Fruit fly (Drosophila melanogaster): ENCODE results near the gene mesh.

mesh gene

DNA sequence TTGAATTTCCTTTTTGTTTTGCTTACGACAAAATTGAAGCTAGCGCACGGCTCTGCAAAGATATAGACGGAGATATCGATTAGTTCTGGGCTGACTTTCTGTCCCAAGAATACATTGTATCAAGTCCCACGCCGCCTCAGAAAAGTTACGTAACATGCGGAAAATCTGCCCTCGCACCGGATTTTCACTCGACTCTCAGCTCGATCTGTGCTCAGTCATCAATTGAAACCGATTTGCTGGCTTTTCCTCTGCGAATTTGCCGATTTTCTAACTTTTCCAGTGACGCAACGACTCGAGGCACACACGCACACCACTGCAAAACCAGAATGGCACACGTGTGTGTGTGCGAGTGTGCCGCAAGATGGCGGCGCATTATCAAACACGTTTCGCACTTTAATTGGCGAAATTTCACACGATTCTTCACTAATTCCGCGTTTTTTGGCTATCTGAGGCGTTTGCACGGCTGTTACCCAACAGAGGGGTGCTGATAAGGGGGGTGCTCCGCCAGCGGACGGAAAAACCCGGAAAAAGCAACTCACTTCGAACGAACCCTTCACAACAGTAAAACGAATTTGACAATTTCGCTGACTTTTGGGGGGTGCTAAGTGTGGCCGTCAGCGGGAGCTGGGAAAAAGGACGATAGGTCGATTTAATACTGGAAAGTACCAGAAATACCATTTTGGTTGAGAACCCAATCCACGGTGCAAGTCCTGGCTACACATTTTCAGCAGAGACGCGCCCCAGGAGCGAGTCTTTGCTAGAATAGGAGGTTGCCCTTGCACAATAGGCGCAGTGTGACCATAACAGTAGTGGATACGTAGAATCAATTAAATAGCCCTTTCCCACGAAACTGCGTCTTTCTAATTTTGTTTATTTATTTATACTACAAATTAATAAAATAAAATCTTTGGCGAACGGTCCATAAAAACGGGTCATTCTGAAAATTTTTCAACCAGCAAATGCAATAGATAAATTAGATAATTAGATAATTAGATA lies 23.7 kb upstream of the mesh start, which contains the start of gene ATPsynC (continued):
- TF ChIP-seq CG11504 (tag; optimal IDR thresholded peaks at IDR 0.05) = peak; percentile 20
- TF ChIP-seq CG7963 (GFP tag; IDR thresholded peaks at IDR 0.05; ENCODE audit: partially characterized antibody) = no peak
- peak; percentile 31 for TF ChIP-seq grau (tag; optimal IDR thresholded peaks at IDR 0.05)
- no peak for TF ChIP-seq gce (GFP tag; IDR thresholded peaks at IDR 0.05)
- no peak for TF ChIP-seq Mes4 (GFP tag; optimal IDR thresholded peaks at IDR 0.05)
- TF ChIP-seq YL-1 (GFP tag; optimal IDR thresholded peaks at IDR 0.05) = peak; percentile 91
- no peak for TF ChIP-seq cato (GFP tag; optimal IDR thresholded peaks at IDR 0.05; ENCODE audit: borderline replicate concordance)
- TF ChIP-seq Doc2 (GFP tag; IDR thresholded peaks at IDR 0.05) = no peak
- peak; percentile 37 for TF ChIP-seq sd (tag; optimal IDR thresholded peaks at IDR 0.05)
- no peak for TF ChIP-seq crp (GFP tag; optimal IDR thresholded peaks at IDR 0.05)
- TF ChIP-seq CG18764 (GFP tag; optimal IDR thresholded peaks at IDR 0.05) = no peak
- TF ChIP-seq CG17912 (GFP tag; optimal IDR thresholded peaks at IDR 0.05) = peak; percentile 22
- TF ChIP-seq Abd-B (GFP tag; optimal IDR thresholded peaks at IDR 0.05) = peak; percentile 19
- TF ChIP-seq tll (GFP tag; optimal IDR thresholded peaks at IDR 0.05) = peak in 1 of 2 experiments; percentile 90
- TF ChIP-seq fd102C (GFP tag; optimal IDR thresholded peaks at IDR 0.05) = peak; percentile 7
- no peak for TF ChIP-seq CG17328 (GFP tag; IDR thresholded peaks at IDR 0.05)
- no peak for TF ChIP-seq shn (GFP tag; optimal IDR thresholded peaks at IDR 0.05)
- TF ChIP-seq CG10274 (GFP tag; optimal IDR thresholded peaks at IDR 0.05) = no peak
- no peak for TF ChIP-seq ro (GFP tag; IDR thresholded peaks at IDR 0.05)
- no peak for TF ChIP-seq CG11560 (tag; IDR thresholded peaks at IDR 0.05)
- TF ChIP-seq C15 (GFP tag; IDR thresholded peaks at IDR 0.05) = no peak
- TF ChIP-seq Oaz (GFP tag; IDR thresholded peaks at IDR 0.05) = no peak
- TF ChIP-seq tgo (GFP tag; IDR thresholded peaks at IDR 0.05) = no peak
- TF ChIP-seq HLHmδ (GFP tag; optimal IDR thresholded peaks at IDR 0.05) = peak; percentile 80
- TF ChIP-seq Awh (GFP tag; IDR thresholded peaks at IDR 0.05) = no peak
- TF ChIP-seq Xrp1 (GFP tag; IDR thresholded peaks at IDR 0.05) = no peak
- no peak for TF ChIP-seq tup (GFP tag; optimal IDR thresholded peaks at IDR 0.05)
- peak; percentile 11 for TF ChIP-seq D19A (tag; optimal IDR thresholded peaks at IDR 0.05)
- TF ChIP-seq Rx (GFP tag; IDR thresholded peaks at IDR 0.05) = no peak
- peak; percentile 58 for TF ChIP-seq ERR (GFP tag; optimal IDR thresholded peaks at IDR 0.05)
- peak; percentile 23 to 24 for TF ChIP-seq Hr51 (GFP tag; optimal IDR thresholded peaks at IDR 0.05)
- TF ChIP-seq grn (GFP tag; optimal IDR thresholded peaks at IDR 0.05) = no peak
- TF ChIP-seq hth (optimal IDR thresholded peaks at IDR 0.05) = no peak
- peak; percentile 3 for TF ChIP-seq CG33557 (GFP tag; optimal IDR thresholded peaks at IDR 0.05)
- TF ChIP-seq CG2129 (GFP tag; IDR thresholded peaks at IDR 0.05; ENCODE audit: partially characterized antibody) = no peak
- no peak for TF ChIP-seq CG11695 (GFP tag; IDR thresholded peaks at IDR 0.05)
- TF ChIP-seq CG17829 (tag; optimal IDR thresholded peaks at IDR 0.05) = peak; percentile 68
- TF ChIP-seq CG13296 (GFP tag; optimal IDR thresholded peaks at IDR 0.05) = peak; percentile 61
- peak; percentile 34 for TF ChIP-seq CG10209 (GFP tag; optimal IDR thresholded peaks at IDR 0.05)
- TF ChIP-seq CG7271 (tag; optimal IDR thresholded peaks at IDR 0.05) = no peak
- peak; percentile 35 for TF ChIP-seq CG12299 (tag; optimal IDR thresholded peaks at IDR 0.05)
- no peak for TF ChIP-seq sob (GFP tag; IDR thresholded peaks at IDR 0.05)
- no peak for TF ChIP-seq amos (GFP tag; IDR thresholded peaks at IDR 0.05; ENCODE audit: partially characterized antibody)
- TF ChIP-seq ssp (GFP tag; IDR thresholded peaks at IDR 0.05) = no peak
- peak; percentile 27 for TF ChIP-seq caup (GFP tag; optimal IDR thresholded peaks at IDR 0.05; ENCODE audit: severe bottlenecking)
- no peak for TF ChIP-seq Meics (GFP tag; optimal IDR thresholded peaks at IDR 0.05)
- TF ChIP-seq CG17186 (GFP tag; optimal IDR thresholded peaks at IDR 0.05) = peak; percentile 88
- TF ChIP-seq Atf3 (GFP tag; optimal IDR thresholded peaks at IDR 0.05) = peak; percentile 22
